Fruit fly (Drosophila melanogaster): ENCODE results near the gene mrn.

mrn gene

dm6 chr3L:15532368-15533030 lies 47.8 kb downstream of the mrn start (continued):
- TF ChIP-seq CG15011 (GFP tag; optimal IDR thresholded peaks at IDR 0.05) (no peak), tio (GFP tag; optimal IDR thresholded peaks at IDR 0.05) (peak; percentile 46), eve (GFP tag; optimal IDR thresholded peaks at IDR 0.05) (no peak), CG13287 (GFP tag; IDR thresholded peaks at IDR 0.05; ENCODE audit: partially characterized antibody) (peak; percentile 25; the same call in 1 of the 2 replicates), CG4707 (GFP tag; optimal IDR thresholded peaks at IDR 0.05) (no peak), CG33557 (GFP tag; optimal IDR thresholded peaks at IDR 0.05) (no peak), CG31365 (tag; optimal IDR thresholded peaks at IDR 0.05) (no peak), Camta (GFP tag; optimal IDR thresholded peaks at IDR 0.05) (no peak), zf30C (GFP tag; optimal IDR thresholded peaks at IDR 0.05) (no peak), CG14441 (GFP tag; IDR thresholded peaks at IDR 0.05) (peak; percentile 63), CG14014 (GFP tag; IDR thresholded peaks at IDR 0.05) (peak; percentile 59; the same call in 1 of the 2 replicates), zfh2 (GFP tag; optimal IDR thresholded peaks at IDR 0.05) (peak; percentile 22), CG2202 (tag; optimal IDR thresholded peaks at IDR 0.05) (no peak), Dad (GFP tag; optimal IDR thresholded peaks at IDR 0.05) (no peak), kah (GFP tag; optimal IDR thresholded peaks at IDR 0.05) (no peak), gce (GFP tag; IDR thresholded peaks at IDR 0.05) (no peak), NC2β (GFP tag; optimal IDR thresholded peaks at IDR 0.05) (no peak), GATAe (GFP tag; conservative IDR thresholded peaks at IDR 0.05) (no peak), CG3065 (GFP tag; optimal IDR thresholded peaks at IDR 0.05) (no peak), CG4360 (GFP tag; IDR thresholded peaks at IDR 0.05) (no peak), gem (tag; optimal IDR thresholded peaks at IDR 0.05) (peak; percentile 39), CG6272 (GFP tag; IDR thresholded peaks at IDR 0.05) (no peak), Lhr (GFP tag; optimal IDR thresholded peaks at IDR 0.05) (no peak), slou (GFP tag; optimal IDR thresholded peaks at IDR 0.05) (no peak), CG34422 (GFP tag; IDR thresholded peaks at IDR 0.05) (peak; percentile 16; the same call in 1 of the 3 replicates), CG30020 (tag; optimal IDR thresholded peaks at IDR 0.05) (no peak), CG4617 (GFP tag; optimal IDR thresholded peaks at IDR 0.05; ENCODE audit: borderline replicate concordance) (no peak), Hmr (GFP tag; optimal IDR thresholded peaks at IDR 0.05) (no peak), Dbx (GFP tag; IDR thresholded peaks at IDR 0.05) (0 out of 3 replicates have a peak, but pooled peaks have one; percentile 24), onecut (GFP tag; IDR thresholded peaks at IDR 0.05) (peak; percentile 23; the same call in 1 of the 2 replicates), mirr (GFP tag; optimal IDR thresholded peaks at IDR 0.05) (peak; percentile 15), CG10543 (GFP tag; optimal IDR thresholded peaks at IDR 0.05) (no peak), CG2199 (GFP tag; IDR thresholded peaks at IDR 0.05) (peak; percentile 91), B-H2 (GFP tag; optimal IDR thresholded peaks at IDR 0.05) (no peak), sna (GFP tag; IDR thresholded peaks at IDR 0.05; ENCODE audit: partially characterized antibody) (no peak), CG4820 (GFP tag; optimal IDR thresholded peaks at IDR 0.05) (peak; percentile 44), gcm2 (GFP tag; optimal IDR thresholded peaks at IDR 0.05) (no peak), CG4328 (GFP tag; optimal IDR thresholded peaks at IDR 0.05) (no peak), CG10565 (GFP tag; optimal IDR thresholded peaks at IDR 0.05) (no peak), YL-1 (GFP tag; optimal IDR thresholded peaks at IDR 0.05) (no peak), CG18476 (GFP tag; optimal IDR thresholded peaks at IDR 0.05) (peak; percentile 23), jing (GFP tag; optimal IDR thresholded peaks at IDR 0.05) (no peak), Atf-2 (GFP tag; optimal IDR thresholded peaks at IDR 0.05) (peak; percentile 16), HmgZ (tag; optimal IDR thresholded peaks at IDR 0.05) (peak; percentile 2), nerfin-2 (GFP tag; IDR thresholded peaks at IDR 0.05; ENCODE audit: partially characterized antibody) (no peak), Ada2b (GFP tag; IDR thresholded peaks at IDR 0.05) (peak; percentile 59), CG2889 (GFP tag; IDR thresholded peaks at IDR 0.05) (no peak), CG12659 (GFP tag; optimal IDR thresholded peaks at IDR 0.05) (no peak), CG12942 (GFP tag; optimal IDR thresholded peaks at IDR 0.05) (no peak), h (optimal IDR thresholded peaks at IDR 0.05) (no peak)

All from whole organism, embryonic.